Worm (Caenorhabditis elegans) whole organism, L3 larva: ENCODE results near the gene her-1.

Experiments used
- R02D3.7 ChIP-seq: fragments of 150-350 bp; optimal IDR thresholded peaks from 2 replicates; lab custom pipeline; 2014; ENCODE audit warnings: missing biosample characterization, missing genetic modification characterization
- aly-2 ChIP-seq: fragments of 150-350 bp; optimal IDR thresholded peaks from 2 replicates; lab custom pipeline; 2014; ENCODE audit warnings: missing biosample characterization, missing genetic modification characterization
- ama-1 ChIP-seq: fragments of 150-350 bp; optimal IDR thresholded peaks from 2 replicates; lab custom pipeline; 2018
- ceh-16 ChIP-seq: sonication (generic microtip); optimal IDR thresholded peaks from 2 replicates; lab custom pipeline; 2017; ENCODE audit warnings: missing biosample characterization, missing genetic modification characterization
- ceh-28 ChIP-seq: fragments of 150-350 bp; optimal IDR thresholded peaks from 2 replicates; lab custom pipeline; 2014; ENCODE audit warnings: missing biosample characterization, missing genetic modification reagents, missing genetic modification characterization
- ceh-82 ChIP-seq: fragments of 150-350 bp; optimal IDR thresholded peaks from 2 replicates; lab custom pipeline; 2014; ENCODE audit warnings: missing biosample characterization, missing genetic modification characterization
- ceh-9 ChIP-seq: sonication (generic microtip); optimal IDR thresholded peaks from 2 replicates; lab custom pipeline; 2018; ENCODE audit warnings: missing biosample characterization, missing genetic modification characterization
- daf-12 ChIP-seq: fragments of 150-350 bp; optimal IDR thresholded peaks from 2 replicates; lab custom pipeline; 2014; ENCODE audit warnings: missing biosample characterization, missing genetic modification reagents, missing genetic modification characterization
- egl-5 ChIP-seq: fragments of 150-350 bp; optimal IDR thresholded peaks from 2 replicates; lab custom pipeline; 2017; ENCODE audit warnings: missing biosample characterization, missing genetic modification reagents, missing genetic modification characterization, inconsistent platforms
- elt-1 ChIP-seq: fragments of 150-350 bp; optimal IDR thresholded peaks from 2 replicates; lab custom pipeline; 2014; ENCODE audit warnings: missing biosample characterization, missing genetic modification characterization
- elt-2 ChIP-seq: sonication (generic microtip); optimal IDR thresholded peaks from 2 replicates; lab custom pipeline; 2016; ENCODE audit warnings: missing genetic modification reagents, mild to moderate bottlenecking, missing genetic modification characterization, missing compliant biosample characterization
- fkh-2 ChIP-seq: fragments of 150-350 bp; optimal IDR thresholded peaks from 2 replicates; lab custom pipeline; 2014; ENCODE audit warnings: missing biosample characterization, missing genetic modification reagents, missing genetic modification characterization
- fos-1 ChIP-seq: fragments of 150-350 bp; optimal IDR thresholded peaks from 2 replicates; lab custom pipeline; 2014; ENCODE audit warnings: missing biosample characterization, missing genetic modification characterization
- jun-1 ChIP-seq: fragments of 150-350 bp; optimal IDR thresholded peaks from 2 replicates; lab custom pipeline; 2014; ENCODE audit warnings: missing biosample characterization, missing genetic modification reagents, missing genetic modification characterization
- lin-15B ChIP-seq: fragments of 150-350 bp; optimal IDR thresholded peaks from 2 replicates; lab custom pipeline; 2014; ENCODE audit warnings: missing biosample characterization, missing genetic modification characterization
- lin-39 ChIP-seq: fragments of 150-350 bp; optimal IDR thresholded peaks from 2 replicates; lab custom pipeline; 2018; ENCODE audit warnings: missing biosample characterization, missing genetic modification reagents, missing genetic modification characterization
- mdl-1 ChIP-seq: fragments of 150-350 bp; optimal IDR thresholded peaks from 2 replicates; lab custom pipeline; 2014; ENCODE audit warnings: missing biosample characterization, missing genetic modification characterization
- mml-1 ChIP-seq: fragments of 150-350 bp; sonication (generic microtip); optimal IDR thresholded peaks from 3 replicates; lab custom pipeline; 2014; ENCODE audit warnings: missing biosample characterization, missing genetic modification characterization
- nfya-1 ChIP-seq: sonication (generic microtip); optimal IDR thresholded peaks from 2 replicates; lab custom pipeline; 2017; ENCODE audit warnings: missing genetic modification characterization, mild to moderate bottlenecking, missing compliant biosample characterization, antibody characterized with exemption, moderate library complexity; ENCODE audit not compliant: insufficient read depth
- nhr-11 ChIP-seq: fragments of 150-350 bp; optimal IDR thresholded peaks from 2 replicates; lab custom pipeline; 2014; ENCODE audit warnings: missing biosample characterization, missing genetic modification characterization
- nhr-12 ChIP-seq: fragments of 150-350 bp; optimal IDR thresholded peaks from 2 replicates; lab custom pipeline; 2014; ENCODE audit warnings: missing biosample characterization, missing genetic modification characterization
- nhr-23 ChIP-seq: fragments of 150-350 bp; optimal IDR thresholded peaks from 2 replicates; lab custom pipeline; 2014; ENCODE audit warnings: missing biosample characterization, missing genetic modification reagents, missing genetic modification characterization
- nhr-237 ChIP-seq: fragments of 150-350 bp; optimal IDR thresholded peaks from 2 replicates; lab custom pipeline; 2014; ENCODE audit warnings: missing biosample characterization, missing genetic modification characterization
- nhr-25 ChIP-seq: sonication (generic microtip); optimal IDR thresholded peaks from 2 replicates; lab custom pipeline; 2017; ENCODE audit warnings: missing biosample characterization, missing genetic modification characterization
- nhr-28 ChIP-seq: fragments of 150-350 bp; optimal IDR thresholded peaks from 2 replicates; lab custom pipeline; 2014; ENCODE audit warnings: missing biosample characterization, missing genetic modification characterization
- nhr-43 ChIP-seq: sonication (generic microtip); optimal IDR thresholded peaks from 2 replicates; lab custom pipeline; 2016; ENCODE audit warnings: mild to moderate bottlenecking, missing genetic modification characterization, missing compliant biosample characterization; ENCODE audit not compliant: poor library complexity, severe bottlenecking
- nhr-76 ChIP-seq: fragments of 150-350 bp; sonication (generic microtip); optimal IDR thresholded peaks from 5 replicates; lab custom pipeline; 2014; ENCODE audit warnings: missing biosample characterization, missing genetic modification characterization
- nhr-77 ChIP-seq: fragments of 150-350 bp; optimal IDR thresholded peaks from 2 replicates; lab custom pipeline; 2014; ENCODE audit warnings: missing biosample characterization, missing genetic modification characterization
- pha-4 ChIP-seq: fragments of 150-350 bp; optimal IDR thresholded peaks from 2 replicates; lab custom pipeline; 2014; ENCODE audit warnings: missing biosample characterization, missing genetic modification reagents, missing genetic modification characterization
- pqm-1 ChIP-seq: fragments of 150-350 bp; optimal IDR thresholded peaks from 2 replicates; lab custom pipeline; 2017; ENCODE audit warnings: missing biosample characterization, missing genetic modification characterization, inconsistent platforms
- sea-2 ChIP-seq: fragments of 150-350 bp; sonication (generic microtip); optimal IDR thresholded peaks from 4 replicates; lab custom pipeline; 2014; ENCODE audit warnings: missing biosample characterization, missing genetic modification reagents, missing genetic modification characterization
- skn-1 ChIP-seq: fragments of 150-350 bp; optimal IDR thresholded peaks from 2 replicates; lab custom pipeline; 2014; ENCODE audit warnings: missing biosample characterization, missing genetic modification characterization
- snpc-4 ChIP-seq: fragments of 150-350 bp; optimal IDR thresholded peaks from 2 replicates; lab custom pipeline; 2014; ENCODE audit warnings: missing biosample characterization, missing genetic modification characterization
- tbx-2 ChIP-seq: sonication (generic microtip); optimal IDR thresholded peaks from 2 replicates; lab custom pipeline; 2016; ENCODE audit warnings: mild to moderate bottlenecking, missing genetic modification characterization, missing compliant biosample characterization
- unc-39 ChIP-seq: sonication (generic microtip); optimal IDR thresholded peaks from 4 replicates; lab custom pipeline; 2017; ENCODE audit warnings: missing biosample characterization, missing genetic modification characterization
- unc-62 ChIP-seq: fragments of 150-350 bp; sonication (generic microtip); optimal IDR thresholded peaks from 4 replicates; lab custom pipeline; 2014; ENCODE audit warnings: missing biosample characterization, missing genetic modification reagents, missing genetic modification characterization
- zag-1 ChIP-seq: fragments of 150-350 bp; optimal IDR thresholded peaks from 2 replicates; lab custom pipeline; 2014; ENCODE audit warnings: missing biosample characterization, missing genetic modification characterization
- ztf-4 ChIP-seq: fragments of 150-350 bp; optimal IDR thresholded peaks from 2 replicates; lab custom pipeline; 2014; ENCODE audit warnings: missing biosample characterization, missing genetic modification characterization

Gene her-1

ce11 chrV:9716397-9716796, 19.6 kb downstream of the her-1 start, which contains the start of gene str-188:
str-188 (plus strand) TSS chrV:9716697.
- TF ChIP-seq nhr-11 (tag; lab: Kevin White, UChicago) (no peak), ama-1 (lab: Kevin White, UChicago) (no peak), fos-1 (no peak), fkh-2 (tag; lab: Kevin White, UChicago) (no peak), zag-1 (tag; lab: Kevin White, UChicago) (no peak), nhr-76 (no peak), snpc-4 (no peak), jun-1 (tag; lab: Kevin White, UChicago) (no peak), ceh-9 (tag; lab: Kevin White, UChicago) (no peak), lin-39 (no peak), ceh-82 (no peak)
- TF ChIP-seq, all 47 proteins: peak for 0

- TF ChIP-seq pha-4 (peak; percentile 89), nhr-23 (no peak)
Observed at ce11 chrV:9724021-9724671, 27.3 kb downstream of the her-1 start, which contains the start of gene slcr-46.3. slcr-46.3 (minus strand) TSS chrV:9724106.

ce11 chrV:9725719-9726118, 28.9 kb downstream of the her-1 start:
- TF ChIP-seq nhr-12 (tag; lab: Kevin White, UChicago) (no peak), nhr-28 (no peak), elt-2 (tag; lab: Kevin White, UChicago) (peak; percentile 66), unc-39 (tag; lab: Kevin White, UChicago) (no peak), pqm-1 (peak; percentile 7), sea-2 (GFP tag; lab: Kevin White, UChicago) (no peak), zag-1 (tag; lab: Kevin White, UChicago) (no peak), tbx-2 (tag; lab: Kevin White, UChicago) (no peak), pha-4 (peak; percentile 20), lin-15B (tag; lab: Kevin White, UChicago) (no peak), snpc-4 (no peak), ztf-4 (tag; lab: Kevin White, UChicago) (no peak), daf-12 (tag; lab: Kevin White, UChicago) (no peak)

- TF ChIP-seq mml-1 (no peak), ceh-9 (tag; lab: Kevin White, UChicago) (no peak), nfya-1 (tag; lab: Kevin White, UChicago) (peak; percentile 88), ceh-28 (no peak), ama-1 (lab: Kevin White, UChicago) (peak; percentile 14), nhr-43 (tag; lab: Kevin White, UChicago) (no peak), lin-39 (peak; percentile 81), nhr-237 (tag; lab: Kevin White, UChicago) (no peak), snpc-4 (peak; percentile 44), lin-15B (tag; lab: Kevin White, UChicago) (peak; percentile 71), pha-4 (peak; percentile 96), pqm-1 (peak; percentile 63), sea-2 (GFP tag; lab: Kevin White, UChicago) (no peak), skn-1 (tag; lab: Kevin White, UChicago) (peak; percentile 61), nhr-23 (peak; percentile 55), egl-5 (tag; lab: Kevin White, UChicago) (peak; percentile 67), elt-2 (tag; lab: Kevin White, UChicago) (peak; percentile 68)
Observed at ce11 chrV:9729462-9730162, 32.8 kb downstream of the her-1 start, which contains the start of the genes aagr-3 and drap-1. aagr-3 (minus strand) TSS chrV:9729512. drap-1 (plus strand) TSS chrV:9730106.

ce11 chrV:9730743-9731706, 34.2 kb downstream of the her-1 start:
- TF ChIP-seq elt-1 (tag; lab: Kevin White, UChicago): peak; percentile 37
- peak; percentile 97 for TF ChIP-seq elt-2 (tag; lab: Kevin White, UChicago)
- peak; percentile 93 for TF ChIP-seq unc-62 (GFP tag; lab: Kevin White, UChicago)
- TF ChIP-seq tbx-2 (tag; lab: Kevin White, UChicago): peak; percentile 67
- TF ChIP-seq ztf-4 (tag; lab: Kevin White, UChicago): peak; percentile 75
- TF ChIP-seq nhr-237 (tag; lab: Kevin White, UChicago): no peak
- peak; percentile 58 for TF ChIP-seq R02D3.7 (tag; lab: Kevin White, UChicago)
- peak; percentile 83 for TF ChIP-seq nhr-23
- peak; percentile 95 for TF ChIP-seq mdl-1 (tag; lab: Kevin White, UChicago)
- TF ChIP-seq sea-2 (GFP tag; lab: Kevin White, UChicago): peak; percentile 10
- TF ChIP-seq jun-1 (tag; lab: Kevin White, UChicago): peak; percentile 89
- peak; percentile 100 for TF ChIP-seq nfya-1 (tag; lab: Kevin White, UChicago)
- peak; percentile 76 for TF ChIP-seq fkh-2 (tag; lab: Kevin White, UChicago)
- TF ChIP-seq snpc-4: peak; percentile 69
- peak; percentile 93 for TF ChIP-seq nhr-25 (tag; lab: Kevin White, UChicago)
- peak; percentile 91 for TF ChIP-seq lin-15B (tag; lab: Kevin White, UChicago)
- peak; percentile 63 for TF ChIP-seq unc-39 (tag; lab: Kevin White, UChicago)
- peak; percentile 80 for TF ChIP-seq skn-1 (tag; lab: Kevin White, UChicago)
- no peak for TF ChIP-seq ceh-16
- peak; percentile 51 for TF ChIP-seq nhr-77 (tag; lab: Kevin White, UChicago)
- TF ChIP-seq aly-2 (tag; lab: Kevin White, UChicago): no peak
- TF ChIP-seq nhr-11 (tag; lab: Kevin White, UChicago): peak; percentile 89
